Fruit fly (Drosophila melanogaster) whole organism, prepupa: ENCODE data around the gene Cpr72Ea.

Experiments used
- CG11294 ChIP-seq: fragments of 200-800 bp; sonication (Bioruptor generic); IDR thresholded peaks from 2 replicates; pipeline ENCODE4 v1.3.6; 2022; ENCODE audit warnings: missing biosample characterization, missing genetic modification characterization
- CG31627 ChIP-seq: fragments of 200-800 bp; sonication (Bioruptor generic); optimal IDR thresholded peaks from 3 replicates; lab custom pipeline; 2016; ENCODE audit warnings: missing biosample characterization, missing genetic modification characterization
- CG34406 ChIP-seq: fragments of 200-800 bp; sonication (Bioruptor generic); optimal IDR thresholded peaks from 3 replicates; lab custom pipeline; 2016; ENCODE audit warnings: missing biosample characterization, missing genetic modification characterization
- CG6163 ChIP-seq: fragments of 200-800 bp; sonication (Bioruptor generic); IDR thresholded peaks from 3 replicates; pipeline ENCODE4 v1.3.6; 2022; ENCODE audit warnings: missing biosample characterization, missing genetic modification characterization
- CG6792 ChIP-seq: fragments of 200-800 bp; sonication (Bioruptor generic); optimal IDR thresholded peaks from 3 replicates; lab custom pipeline; 2016; ENCODE audit warnings: missing biosample characterization, missing genetic modification characterization
- CG8119 ChIP-seq: fragments of 200-800 bp; sonication (Bioruptor generic); IDR thresholded peaks from 3 replicates; pipeline ENCODE4 v1.3.6; 2022; ENCODE audit warnings: missing biosample characterization, missing genetic modification characterization
- CG8319 ChIP-seq: fragments of 200-800 bp; sonication (Bioruptor generic); optimal IDR thresholded peaks from 3 replicates; lab custom pipeline; 2016; ENCODE audit warnings: missing biosample characterization, missing genetic modification characterization
- Sox102F ChIP-seq: fragments of 200-800 bp; sonication (Bioruptor generic); optimal IDR thresholded peaks from 2 replicates; lab custom pipeline; 2016; ENCODE audit warnings: missing biosample characterization, mild to moderate bottlenecking, missing genetic modification characterization
- dac ChIP-seq: fragments of 200-800 bp; sonication (Bioruptor generic); optimal IDR thresholded peaks from 2 replicates; lab custom pipeline; 2017; ENCODE audit warnings: missing biosample characterization, mild to moderate bottlenecking, missing genetic modification characterization
- dsx ChIP-seq: fragments of 200-800 bp; optimal IDR thresholded peaks from 3 replicates; lab custom pipeline; 2019; ENCODE audit warnings: missing biosample characterization, mild to moderate bottlenecking, missing genetic modification characterization, moderate library complexity; ENCODE audit not compliant: poor library complexity, severe bottlenecking
- eg ChIP-seq: fragments of 200-800 bp; sonication (Bioruptor generic); IDR thresholded peaks from 3 replicates; pipeline ENCODE4 v1.3.6; 2022; ENCODE audit warnings: missing biosample characterization, missing genetic modification characterization
- lz ChIP-seq: fragments of 200-800 bp; sonication (Bioruptor generic); optimal IDR thresholded peaks from 3 replicates; lab custom pipeline; 2016; ENCODE audit warnings: missing biosample characterization, missing genetic modification characterization
- ss ChIP-seq, 2 experiments: fragments of 200-800 bp; sonication (Bioruptor generic); optimal IDR thresholded peaks; 2 replicates in 1 of 2; 3 replicates in 1 of 2; lab custom pipeline; 2017 to 2018; ENCODE audit warnings: mild to moderate bottlenecking in 2 of 2, missing biosample characterization in 2 of 2, missing genetic modification characterization in 2 of 2, moderate library complexity in 1 of 2

DNA sequence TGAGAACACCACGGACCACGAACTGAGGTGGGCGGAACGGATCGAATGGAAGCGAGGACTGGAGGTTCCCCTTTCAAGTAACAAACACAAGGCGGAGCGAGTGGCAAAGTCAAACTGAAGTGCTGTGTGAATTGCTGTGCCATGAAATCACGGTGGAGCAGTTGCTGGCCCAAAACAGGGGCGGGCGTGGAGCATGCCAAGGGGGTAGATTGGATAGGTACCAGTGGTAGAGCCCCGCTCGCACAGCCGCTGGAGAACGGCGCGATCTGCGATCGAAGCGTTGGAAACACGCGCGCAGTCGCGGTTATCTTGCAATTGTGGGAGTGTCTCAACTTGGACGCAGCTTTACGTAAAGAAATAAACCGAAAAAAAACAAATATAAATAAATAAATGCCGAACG, 34.6 kb upstream of the Cpr72Ea start, which contains the start of gene CG13038:
- no peak for TF ChIP-seq CG11294
- TF ChIP-seq Sox102F (GFP tag; lab: Kevin White, UChicago), result no peak
- TF ChIP-seq CG6792, result no peak
- TF ChIP-seq dsx (GFP tag; lab: Kevin White, UChicago), result no peak
- peak; percentile 48 for TF ChIP-seq eg
- TF ChIP-seq CG8319, result no peak
- TF ChIP-seq CG31627 (GFP tag; lab: Kevin White, UChicago), result no peak
- TF ChIP-seq lz (GFP tag; lab: Kevin White, UChicago), result no peak
- TF ChIP-seq dac, result no peak
- TF ChIP-seq CG34406 (GFP tag; lab: Kevin White, UChicago), result no peak
- TF ChIP-seq CG8119 (GFP tag; lab: Robert Waterston, UW), result no peak
- peak in 1 of 2 experiments; percentile 15 for TF ChIP-seq ss (GFP tag; optimal IDR thresholded peaks at IDR 0.05; lab: Kevin White, UChicago)
- TF ChIP-seq CG6163 (GFP tag; lab: Robert Waterston, UW), result 0 out of 3 replicates have a peak, but pooled peaks have one; percentile 27
